Fruit fly (Drosophila melanogaster) whole organism, embryonic: ENCODE data around the gene Sfp79B.
A peak's percentile ranks its signal among the peaks of the same experiment; 100 is the strongest.

Experiments used
- Awh ChIP-seq: fragments of 200-800 bp; sonication (Bioruptor generic); IDR thresholded peaks from 2 replicates; pipeline ENCODE4, ENCODE4 v1.3.6; 2022; ENCODE audit warnings: missing biosample characterization, missing genetic modification characterization
- BtbVII ChIP-seq: fragments of 200-800 bp; sonication (Bioruptor generic); optimal IDR thresholded peaks from 3 replicates; lab custom pipeline; 2017; ENCODE audit warnings: missing biosample characterization, mild to moderate bottlenecking, missing genetic modification characterization
- CG10147 ChIP-seq: fragments of 200-800 bp; sonication (Bioruptor generic); optimal IDR thresholded peaks from 2 replicates; lab custom pipeline; 2019; ENCODE audit warnings: missing biosample characterization, mild to moderate bottlenecking, missing genetic modification characterization, moderate library complexity
- CG10462 ChIP-seq: fragments of 200-800 bp; sonication (Bioruptor generic); optimal IDR thresholded peaks from 2 replicates; lab custom pipeline; 2016; ENCODE audit warnings: missing biosample characterization, missing genetic modification characterization
- CG11696 ChIP-seq: fragments of 200-800 bp; sonication (Bioruptor generic); IDR thresholded peaks from 2 replicates; pipeline ENCODE4 v1.3.6; 2022; ENCODE audit warnings: missing biosample characterization, missing genetic modification characterization
- CG11723 ChIP-seq: fragments of 200-800 bp; sonication (Bioruptor generic); optimal IDR thresholded peaks from 2 replicates; lab custom pipeline; 2017; ENCODE audit warnings: missing biosample characterization, mild to moderate bottlenecking, missing genetic modification characterization
- CG12104 ChIP-seq: fragments of 200-800 bp; sonication (Bioruptor generic); optimal IDR thresholded peaks from 3 replicates; lab custom pipeline; 2016; ENCODE audit warnings: missing biosample characterization, missing genetic modification characterization
- CG12299 ChIP-seq: fragments of 200-800 bp; sonication (Bioruptor generic); optimal IDR thresholded peaks from 2 replicates; lab custom pipeline; 2018; ENCODE audit warnings: missing biosample characterization, mild to moderate bottlenecking, missing genetic modification characterization
- CG13287 ChIP-seq: fragments of 200-800 bp; sonication (Bioruptor generic); IDR thresholded peaks from 2 replicates; pipeline ENCODE4 v1.3.6; 2022; ENCODE audit warnings: missing biosample characterization, missing genetic modification characterization; ENCODE audit not compliant: partially characterized antibody
- CG13894 ChIP-seq: fragments of 200-800 bp; sonication (Bioruptor generic); optimal IDR thresholded peaks from 3 replicates; lab custom pipeline; 2018; ENCODE audit warnings: missing biosample characterization, mild to moderate bottlenecking, missing genetic modification characterization, moderate library complexity
- CG15073 ChIP-seq: fragments of 200-800 bp; sonication (Bioruptor generic); optimal IDR thresholded peaks from 2 replicates; lab custom pipeline; 2016; ENCODE audit warnings: missing biosample characterization, missing genetic modification characterization
- CG16813 ChIP-seq: fragments of 200-800 bp; sonication (Bioruptor generic); IDR thresholded peaks from 3 replicates; pipeline ENCODE4 v1.3.6; 2022; ENCODE audit warnings: missing biosample characterization, missing genetic modification characterization; ENCODE audit not compliant: partially characterized antibody
- CG17186 ChIP-seq: fragments of 200-800 bp; sonication (Bioruptor generic); optimal IDR thresholded peaks from 3 replicates; lab custom pipeline; 2017; ENCODE audit warnings: missing biosample characterization, missing genetic modification reagents, missing genetic modification characterization
- CG17328 ChIP-seq: fragments of 200-800 bp; sonication (Bioruptor generic); IDR thresholded peaks from 2 replicates; pipeline ENCODE4 v1.3.6; 2022; ENCODE audit warnings: missing biosample characterization, missing genetic modification characterization
- CG17568 ChIP-seq: fragments of 200-800 bp; sonication (Bioruptor generic); optimal IDR thresholded peaks from 2 replicates; lab custom pipeline; 2018; ENCODE audit warnings: missing biosample characterization, mild to moderate bottlenecking, missing genetic modification characterization, moderate library complexity
- CG18619 ChIP-seq: fragments of 200-800 bp; sonication (Bioruptor generic); optimal IDR thresholded peaks from 3 replicates; lab custom pipeline; 2017; ENCODE audit warnings: missing biosample characterization, mild to moderate bottlenecking, missing genetic modification characterization
- CG2120 ChIP-seq: fragments of 200-800 bp; sonication (Bioruptor generic); optimal IDR thresholded peaks from 3 replicates; lab custom pipeline; 2016; ENCODE audit warnings: missing biosample characterization, missing genetic modification characterization
- CG2202 ChIP-seq: fragments of 200-800 bp; sonication (Bioruptor generic); optimal IDR thresholded peaks from 2 replicates; lab custom pipeline; 2018; ENCODE audit warnings: missing biosample characterization, mild to moderate bottlenecking, missing genetic modification characterization
- CG2678 ChIP-seq: fragments of 200-800 bp; sonication (Bioruptor generic); optimal IDR thresholded peaks from 3 replicates; lab custom pipeline; 2019; ENCODE audit warnings: missing biosample characterization, mild to moderate bottlenecking, missing genetic modification characterization, moderate library complexity
- CG31224 ChIP-seq: fragments of 200-800 bp; sonication (Bioruptor generic); IDR thresholded peaks from 2 replicates; pipeline ENCODE4 v1.3.6; 2022; ENCODE audit warnings: missing biosample characterization, missing genetic modification characterization
- CG3407 ChIP-seq: fragments of 200-800 bp; sonication (Bioruptor generic); optimal IDR thresholded peaks from 2 replicates; lab custom pipeline; 2018; ENCODE audit warnings: missing biosample characterization, mild to moderate bottlenecking, missing genetic modification characterization
- CG4328 ChIP-seq: fragments of 200-800 bp; sonication (Bioruptor generic); optimal IDR thresholded peaks from 3 replicates; lab custom pipeline; 2017; ENCODE audit warnings: missing biosample characterization, missing genetic modification reagents, missing genetic modification characterization
- CG4360 ChIP-seq: fragments of 200-800 bp; sonication (Bioruptor generic); IDR thresholded peaks from 2 replicates; pipeline ENCODE4 v1.3.6; 2022; ENCODE audit warnings: missing biosample characterization, missing genetic modification characterization
- CG8290 ChIP-seq, 3 experiments: fragments of 200-800 bp; sonication (Bioruptor generic); optimal IDR thresholded peaks; 2 replicates each; lab custom pipeline; 2016 to 2019; ENCODE audit warnings: missing biosample characterization in 3 of 3, missing genetic modification characterization in 3 of 3, mild to moderate bottlenecking in 2 of 3, moderate library complexity in 1 of 3
- CG9437 ChIP-seq: fragments of 200-800 bp; sonication (Bioruptor generic); optimal IDR thresholded peaks from 2 replicates; lab custom pipeline; 2018; ENCODE audit warnings: missing biosample characterization, mild to moderate bottlenecking, missing genetic modification characterization
- Chrac-16 ChIP-seq: fragments of 200-800 bp; sonication (Bioruptor generic); optimal IDR thresholded peaks from 3 replicates; lab custom pipeline; 2016; ENCODE audit warnings: missing biosample characterization, missing genetic modification characterization
- D19A ChIP-seq: fragments of 200-800 bp; optimal IDR thresholded peaks from 3 replicates; lab custom pipeline; 2019; ENCODE audit warnings: missing biosample characterization, mild to moderate bottlenecking, missing genetic modification characterization, moderate library complexity
- HLH54F ChIP-seq: fragments of 200-800 bp; sonication (Bioruptor generic); optimal IDR thresholded peaks from 3 replicates; lab custom pipeline; 2016; ENCODE audit warnings: missing biosample characterization, missing genetic modification characterization
- Hey ChIP-seq: fragments of 200-800 bp; sonication (Bioruptor generic); optimal IDR thresholded peaks from 3 replicates; lab custom pipeline; 2018; ENCODE audit warnings: missing biosample characterization, mild to moderate bottlenecking, missing genetic modification characterization
- Max ChIP-seq: fragments of 200-800 bp; sonication (Bioruptor generic); optimal IDR thresholded peaks from 2 replicates; lab custom pipeline; 2016; ENCODE audit warnings: missing biosample characterization, mild to moderate bottlenecking, missing genetic modification characterization
- Myb ChIP-seq: fragments of 200-800 bp; sonication (Bioruptor generic); optimal IDR thresholded peaks from 2 replicates; lab custom pipeline; 2016; ENCODE audit warnings: missing biosample characterization, missing genetic modification characterization
- Nf-YA ChIP-seq: fragments of 200-800 bp; sonication (Bioruptor generic); IDR thresholded peaks from 2 replicates; pipeline ENCODE4 v1.3.6; 2022; ENCODE audit warnings: missing biosample characterization, missing genetic modification characterization
- bcd ChIP-seq: fragments of 200-800 bp; sonication (Bioruptor generic); optimal IDR thresholded peaks from 2 replicates; lab custom pipeline; 2017; ENCODE audit warnings: missing biosample characterization, mild to moderate bottlenecking, missing genetic modification characterization
- chn ChIP-seq: fragments of 200-800 bp; sonication (Bioruptor generic); optimal IDR thresholded peaks from 2 replicates; lab custom pipeline; 2016; ENCODE audit warnings: missing biosample characterization, missing genetic modification characterization
- crc ChIP-seq: fragments of 200-800 bp; sonication (Bioruptor generic); optimal IDR thresholded peaks from 2 replicates; lab custom pipeline; 2016; ENCODE audit warnings: missing biosample characterization, missing genetic modification characterization
- crp ChIP-seq, 2 experiments: fragments of 200-800 bp; sonication (Bioruptor generic); optimal IDR thresholded peaks; 2 replicates in 1 of 2; 3 replicates in 1 of 2; lab custom pipeline; 2017; ENCODE audit warnings: missing biosample characterization in 2 of 2, missing genetic modification characterization in 2 of 2, mild to moderate bottlenecking in 1 of 2, moderate library complexity in 1 of 2
- emc ChIP-seq: fragments of 200-800 bp; sonication (Bioruptor generic); optimal IDR thresholded peaks from 2 replicates; lab custom pipeline; 2016; ENCODE audit warnings: missing biosample characterization, missing genetic modification characterization
- gem ChIP-seq: fragments of 200-800 bp; sonication (Bioruptor generic); optimal IDR thresholded peaks from 2 replicates; lab custom pipeline; 2019; ENCODE audit warnings: missing biosample characterization, mild to moderate bottlenecking, missing genetic modification characterization, moderate library complexity
- inv ChIP-seq: fragments of 200-800 bp; sonication (Bioruptor generic); IDR thresholded peaks from 2 replicates; pipeline ENCODE4 v1.3.6; 2022; ENCODE audit warnings: missing biosample characterization, missing genetic modification characterization; ENCODE audit not compliant: partially characterized antibody
- jing ChIP-seq: fragments of 200-800 bp; sonication (Bioruptor generic); optimal IDR thresholded peaks from 2 replicates; lab custom pipeline; 2018; ENCODE audit warnings: missing biosample characterization, mild to moderate bottlenecking, missing genetic modification characterization
- lbe ChIP-seq: fragments of 200-800 bp; sonication (Bioruptor generic); optimal IDR thresholded peaks from 2 replicates; lab custom pipeline; 2016; ENCODE audit warnings: missing biosample characterization, mild to moderate bottlenecking, missing genetic modification characterization
- oc ChIP-seq: fragments of 200-800 bp; sonication (Bioruptor generic); optimal IDR thresholded peaks from 2 replicates; lab custom pipeline; 2018; ENCODE audit warnings: missing biosample characterization, mild to moderate bottlenecking, missing genetic modification characterization, moderate library complexity
- pfk ChIP-seq: fragments of 200-800 bp; sonication (Bioruptor generic); optimal IDR thresholded peaks from 2 replicates; lab custom pipeline; 2018; ENCODE audit warnings: missing biosample characterization, mild to moderate bottlenecking, missing genetic modification characterization, moderate library complexity
- pho ChIP-seq: fragments of 200-800 bp; sonication (Bioruptor generic); optimal IDR thresholded peaks from 2 replicates; lab custom pipeline; 2016; ENCODE audit warnings: missing biosample characterization, missing genetic modification characterization
- sens ChIP-seq: fragments of 200-800 bp; sonication (Bioruptor generic); peaks from one replicate; lab custom pipeline; 2016; ENCODE audit warnings: missing biosample characterization, missing genetic modification characterization
- sim ChIP-seq: fragments of 200-800 bp; sonication (Bioruptor generic); IDR thresholded peaks from 2 replicates; pipeline ENCODE4 v1.3.6; 2022; ENCODE audit warnings: missing biosample characterization, missing genetic modification characterization
- sima ChIP-seq: fragments of 200-800 bp; sonication (Bioruptor generic); optimal IDR thresholded peaks from 2 replicates; lab custom pipeline; 2016; ENCODE audit warnings: missing biosample characterization, missing genetic modification characterization
- so ChIP-seq: fragments of 200-800 bp; sonication (Bioruptor generic); IDR thresholded peaks from 3 replicates; pipeline ENCODE4 v1.3.6; 2022; ENCODE audit warnings: missing biosample characterization, missing genetic modification characterization
- tio ChIP-seq: fragments of 200-800 bp; sonication (Bioruptor generic); optimal IDR thresholded peaks from 2 replicates; lab custom pipeline; 2017; ENCODE audit warnings: missing biosample characterization, missing genetic modification characterization, inconsistent platforms
- wdn ChIP-seq: fragments of 200-800 bp; sonication (Bioruptor generic); IDR thresholded peaks from 2 replicates; pipeline ENCODE4 v1.3.6; 2022; ENCODE audit warnings: missing biosample characterization, missing genetic modification characterization

Sfp79B gene

dm6 chr3L:22074347-22074971, 5.7 kb upstream of the Sfp79B start, which contains the start of gene CG7133 (continued):
- TF ChIP-seq CG11696 (GFP tag; lab: Robert Waterston, UW) (no peak), CG10147 (GFP tag; lab: Kevin White, UChicago) (no peak), CG2678 (tag; lab: Kevin White, UChicago) (no peak), CG13894 (tag; lab: Kevin White, UChicago) (peak; percentile 60), BtbVII (GFP tag; lab: Kevin White, UChicago) (no peak), Awh (GFP tag; lab: Robert Waterston, UW) (no peak), CG12299 (tag; lab: Kevin White, UChicago) (no peak), sima (GFP tag; lab: Kevin White, UChicago) (no peak), oc (tag; lab: Kevin White, UChicago) (no peak), so (GFP tag; lab: Robert Waterston, UW) (no peak), CG9437 (no peak), wdn (GFP tag; lab: Robert Waterston, UW) (no peak), Chrac-16 (GFP tag; lab: Kevin White, UChicago) (no peak), CG18619 (GFP tag; lab: Kevin White, UChicago) (no peak), CG10462 (GFP tag; lab: Kevin White, UChicago) (no peak), D19A (tag; lab: Kevin White, UChicago) (no peak), CG4328 (GFP tag; lab: Kevin White, UChicago) (no peak), CG12104 (no peak), crp (GFP tag; optimal IDR thresholded peaks at IDR 0.05; lab: Kevin White, UChicago) (no peak), jing (GFP tag; lab: Kevin White, UChicago) (no peak), CG15073 (GFP tag; lab: Kevin White, UChicago) (no peak), CG17568 (no peak), Myb (GFP tag; lab: Kevin White, UChicago) (no peak), pho (GFP tag; lab: Kevin White, UChicago) (peak; percentile 27), chn (no peak), Nf-YA (no peak), CG17328 (GFP tag; lab: Robert Waterston, UW) (no peak), CG4360 (no peak), CG11723 (no peak), gem (tag; lab: Kevin White, UChicago) (no peak), pfk (GFP tag; lab: Kevin White, UChicago) (no peak), CG31224 (GFP tag; lab: Robert Waterston, UW) (no peak), inv (GFP tag; lab: Robert Waterston, UW) (peak; percentile 86), CG3407 (GFP tag; lab: Kevin White, UChicago) (no peak), CG13287 (GFP tag; lab: Robert Waterston, UW) (peak; percentile 90), CG17186 (no peak), bcd (GFP tag; lab: Kevin White, UChicago) (no peak), crc (GFP tag; lab: Kevin White, UChicago) (no peak), tio (GFP tag; lab: Kevin White, UChicago) (no peak), CG16813 (GFP tag; lab: Robert Waterston, UW) (peak; percentile 85), HLH54F (no peak), CG2202 (no peak), CG2120 (GFP tag; lab: Kevin White, UChicago) (no peak), Hey (tag; lab: Kevin White, UChicago) (no peak), sens (GFP tag; lab: Kevin White, UChicago) (peak; percentile 67), CG8290 (GFP tag; optimal IDR thresholded peaks at IDR 0.05; lab: Kevin White, UChicago) (no peak), CG8290 (tag; optimal IDR thresholded peaks at IDR 0.05; lab: Kevin White, UChicago) (peak in 1 of 2 experiments; percentile 58), emc (GFP tag; lab: Kevin White, UChicago) (no peak), Max (GFP tag; lab: Kevin White, UChicago) (no peak), sim (GFP tag; lab: Robert Waterston, UW) (no peak), lbe (GFP tag; lab: Kevin White, UChicago) (peak; percentile 2)
